Worm (Caenorhabditis elegans) whole organism, late embryonic: ENCODE measurements around the gene K01D12.1.

Source experiments
- C08G9.2 ChIP-seq: sonication (generic microtip); optimal IDR thresholded peaks from 2 replicates; lab custom pipeline; 2016; ENCODE audit warnings: mild to moderate bottlenecking, missing genetic modification characterization, moderate library complexity, missing compliant biosample characterization
- F13H6.1 ChIP-seq: sonication (generic microtip); optimal IDR thresholded peaks from 2 replicates; lab custom pipeline; 2016; ENCODE audit warnings: missing genetic modification characterization, missing compliant biosample characterization
- K02D7.2 ChIP-seq: sonication (generic microtip); optimal IDR thresholded peaks from 2 replicates; lab custom pipeline; 2017; ENCODE audit warnings: mild to moderate bottlenecking, missing genetic modification characterization, missing compliant biosample characterization
- K09A11.1 ChIP-seq: sonication (generic microtip); optimal IDR thresholded peaks from 2 replicates; lab custom pipeline; 2017; ENCODE audit warnings: antibody characterized with exemption, mild to moderate bottlenecking, missing genetic modification characterization, missing compliant biosample characterization; ENCODE audit not compliant: insufficient read depth
- ahr-1 ChIP-seq: sonication (generic microtip); optimal IDR thresholded peaks from 2 replicates; lab custom pipeline; 2016; ENCODE audit warnings: missing genetic modification characterization, missing compliant biosample characterization
- ceh-14 ChIP-seq: sonication (generic microtip); optimal IDR thresholded peaks from 2 replicates; lab custom pipeline; 2016; ENCODE audit warnings: missing genotype, missing genetic modification characterization, missing compliant biosample characterization
- ceh-18 ChIP-seq: sonication (generic microtip); optimal IDR thresholded peaks from 2 replicates; lab custom pipeline; 2016; ENCODE audit warnings: missing genetic modification characterization, missing compliant biosample characterization
- ceh-19 ChIP-seq: fragments of 200-800 bp; sonication (Bioruptor generic); optimal IDR thresholded peaks from 2 replicates; lab custom pipeline; 2018; ENCODE audit warnings: mild to moderate bottlenecking, missing genetic modification characterization, missing compliant biosample characterization
- ceh-2 ChIP-seq: sonication (generic microtip); optimal IDR thresholded peaks from 2 replicates; lab custom pipeline; 2016; ENCODE audit warnings: missing genotype, missing genetic modification characterization, missing compliant biosample characterization
- ceh-24 ChIP-seq: sonication (generic microtip); optimal IDR thresholded peaks from 2 replicates; lab custom pipeline; 2016; ENCODE audit warnings: mild to moderate bottlenecking, missing genetic modification characterization, missing compliant biosample characterization
- ceh-30 ChIP-seq: fragments of 150-350 bp; optimal IDR thresholded peaks from 2 replicates; lab custom pipeline; 2014; ENCODE audit warnings: missing biosample characterization, missing genetic modification characterization
- ceh-31 ChIP-seq: sonication (generic microtip); optimal IDR thresholded peaks from 2 replicates; lab custom pipeline; 2016; ENCODE audit warnings: missing genetic modification characterization, missing compliant biosample characterization
- ceh-34 ChIP-seq: sonication (generic microtip); optimal IDR thresholded peaks from 2 replicates; lab custom pipeline; 2016; ENCODE audit warnings: mild to moderate bottlenecking, missing genetic modification characterization, missing compliant biosample characterization
- ceh-48 ChIP-seq: sonication (generic microtip); optimal IDR thresholded peaks from 2 replicates; lab custom pipeline; 2016; ENCODE audit warnings: missing genetic modification characterization, inconsistent platforms, missing compliant biosample characterization
- ceh-6 ChIP-seq: fragments of 200-800 bp; sonication (Bioruptor generic); optimal IDR thresholded peaks from 2 replicates; lab custom pipeline; 2018; ENCODE audit warnings: mild to moderate bottlenecking, missing genetic modification characterization, missing compliant biosample characterization
- ceh-9 ChIP-seq: sonication (generic microtip); optimal IDR thresholded peaks from 2 replicates; lab custom pipeline; 2016; ENCODE audit warnings: mild to moderate bottlenecking, missing genetic modification characterization, inconsistent platforms, missing compliant biosample characterization
- che-1 ChIP-seq: sonication (generic microtip); optimal IDR thresholded peaks from 2 replicates; lab custom pipeline; 2016; ENCODE audit warnings: mild to moderate bottlenecking, missing genetic modification characterization, missing compliant biosample characterization
- dmd-4 ChIP-seq: sonication (generic microtip); optimal IDR thresholded peaks from 2 replicates; lab custom pipeline; 2016; ENCODE audit warnings: borderline replicate concordance, missing genetic modification characterization, missing compliant biosample characterization
- elt-4 ChIP-seq: sonication (generic microtip); optimal IDR thresholded peaks from 2 replicates; lab custom pipeline; 2016; ENCODE audit warnings: missing genetic modification characterization, missing compliant biosample characterization
- eyg-1 ChIP-seq: sonication (generic microtip); optimal IDR thresholded peaks from 2 replicates; lab custom pipeline; 2016; ENCODE audit warnings: missing genotype, missing genetic modification characterization, missing compliant biosample characterization
- fkh-10 ChIP-seq: fragments of 150-350 bp; optimal IDR thresholded peaks from 2 replicates; lab custom pipeline; 2014; ENCODE audit warnings: missing biosample characterization, missing genetic modification reagents, missing genetic modification characterization
- fkh-6 ChIP-seq: sonication (generic microtip); optimal IDR thresholded peaks from 2 replicates; lab custom pipeline; 2016; ENCODE audit warnings: missing genetic modification characterization, missing compliant biosample characterization
- hlh-13 ChIP-seq: fragments of 200-800 bp; sonication (Bioruptor generic); optimal IDR thresholded peaks from 2 replicates; lab custom pipeline; 2018; ENCODE audit warnings: mild to moderate bottlenecking, missing genetic modification characterization, missing compliant biosample characterization
- hlh-30 ChIP-seq: sonication (generic microtip); optimal IDR thresholded peaks from 2 replicates; lab custom pipeline; 2017; ENCODE audit warnings: antibody characterized with exemption, missing genetic modification characterization, missing compliant biosample characterization; ENCODE audit not compliant: insufficient read depth
- hlh-6 ChIP-seq: sonication (generic microtip); optimal IDR thresholded peaks from 2 replicates; lab custom pipeline; 2016; ENCODE audit warnings: missing genotype, missing genetic modification characterization, missing compliant biosample characterization
- lim-6 ChIP-seq: sonication (generic microtip); optimal IDR thresholded peaks from 2 replicates; lab custom pipeline; 2016; ENCODE audit warnings: missing genetic modification characterization, missing compliant biosample characterization
- npax-4 ChIP-seq: sonication (generic microtip); optimal IDR thresholded peaks from 2 replicates; lab custom pipeline; 2016; ENCODE audit warnings: missing genetic modification characterization, missing compliant biosample characterization
- pat-9 ChIP-seq: fragments of 200-800 bp; sonication (Bioruptor generic); optimal IDR thresholded peaks from 2 replicates; lab custom pipeline; 2018; ENCODE audit warnings: mild to moderate bottlenecking, missing genetic modification characterization, moderate library complexity, missing compliant biosample characterization
- pha-4 ChIP-seq: fragments of 150-350 bp; optimal IDR thresholded peaks from 2 replicates; lab custom pipeline; 2018; ENCODE audit warnings: missing biosample characterization, missing genetic modification reagents, missing genetic modification characterization
- pqm-1 ChIP-seq: sonication (generic microtip); optimal IDR thresholded peaks from 2 replicates; lab custom pipeline; 2016; ENCODE audit warnings: missing genetic modification characterization, missing compliant biosample characterization
- ref-2 ChIP-seq: sonication (generic microtip); optimal IDR thresholded peaks from 2 replicates; lab custom pipeline; 2016; ENCODE audit warnings: missing genetic modification characterization, missing compliant biosample characterization
- rnt-1 ChIP-seq: sonication (generic microtip); optimal IDR thresholded peaks from 2 replicates; lab custom pipeline; 2016; ENCODE audit warnings: missing genetic modification characterization, missing compliant biosample characterization
- tbx-2 ChIP-seq: sonication (generic microtip); optimal IDR thresholded peaks from 2 replicates; lab custom pipeline; 2016; ENCODE audit warnings: missing genetic modification characterization, missing compliant biosample characterization
- ttx-3 ChIP-seq: sonication (generic microtip); optimal IDR thresholded peaks from 2 replicates; lab custom pipeline; 2016; ENCODE audit warnings: missing genetic modification reagents, missing genetic modification characterization, missing compliant biosample characterization
- unc-55 ChIP-seq: sonication (generic microtip); optimal IDR thresholded peaks from 2 replicates; lab custom pipeline; 2017; ENCODE audit warnings: missing biosample characterization, missing genetic modification reagents, missing genetic modification characterization
- unc-86 ChIP-seq: sonication (generic microtip); optimal IDR thresholded peaks from 2 replicates; lab custom pipeline; 2016; ENCODE audit warnings: missing genetic modification characterization, missing compliant biosample characterization
- zip-5 ChIP-seq: sonication (generic microtip); optimal IDR thresholded peaks from 2 replicates; lab custom pipeline; 2016; ENCODE audit warnings: missing genetic modification characterization, missing compliant biosample characterization
- ztf-16 ChIP-seq: sonication (generic microtip); optimal IDR thresholded peaks from 2 replicates; lab custom pipeline; 2017; ENCODE audit warnings: missing genetic modification characterization, missing compliant biosample characterization

Gene K01D12.1

DNA sequence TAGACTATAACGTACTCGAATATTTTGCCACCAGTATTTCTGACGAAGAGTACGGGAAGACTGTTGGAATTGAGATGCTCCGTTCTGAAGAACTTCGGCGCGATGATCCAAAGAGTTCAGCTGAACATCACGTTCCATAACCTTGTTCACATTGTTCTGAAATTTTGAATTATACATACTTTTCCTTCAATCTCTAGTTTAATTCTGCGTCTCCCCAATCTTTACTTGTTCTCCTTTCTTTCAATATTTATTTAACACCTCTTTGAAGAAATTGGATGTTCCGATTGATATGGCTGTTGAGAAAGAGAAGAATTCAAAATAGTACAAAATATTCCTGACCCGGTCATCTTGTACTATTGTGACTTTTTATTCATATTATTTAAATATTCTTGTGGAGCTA is 32.5 kb upstream of the K01D12.1 start, which contains the start of gene F23H12.3:
Gene F23H12.3 (plus strand): TSS at position 301 of the 400 bp plus-strand sequence.
- TF ChIP-seq dmd-4, result no peak
- no peak for TF ChIP-seq che-1
- TF ChIP-seq fkh-6, result no peak
- no peak for TF ChIP-seq K02D7.2 (tag; lab: Kevin White, UChicago)
- TF ChIP-seq pha-4, result no peak
- TF ChIP-seq hlh-30 (tag; lab: Kevin White, UChicago), result no peak
- no peak for TF ChIP-seq ceh-31
- no peak for TF ChIP-seq K09A11.1 (tag; lab: Kevin White, UChicago)
- no peak for TF ChIP-seq C08G9.2
- no peak for TF ChIP-seq ceh-24 (tag; lab: Kevin White, UChicago)
- no peak for TF ChIP-seq ceh-30
- no peak for TF ChIP-seq fkh-10
- TF ChIP-seq ceh-6 (GFP tag; lab: Kevin White, UChicago), result no peak
- no peak for TF ChIP-seq ceh-14
- no peak for TF ChIP-seq unc-86 (tag; lab: Kevin White, UChicago)
- TF ChIP-seq pat-9 (tag; lab: Kevin White, UChicago), result no peak
- no peak for TF ChIP-seq lim-6 (tag; lab: Kevin White, UChicago)

DNA sequence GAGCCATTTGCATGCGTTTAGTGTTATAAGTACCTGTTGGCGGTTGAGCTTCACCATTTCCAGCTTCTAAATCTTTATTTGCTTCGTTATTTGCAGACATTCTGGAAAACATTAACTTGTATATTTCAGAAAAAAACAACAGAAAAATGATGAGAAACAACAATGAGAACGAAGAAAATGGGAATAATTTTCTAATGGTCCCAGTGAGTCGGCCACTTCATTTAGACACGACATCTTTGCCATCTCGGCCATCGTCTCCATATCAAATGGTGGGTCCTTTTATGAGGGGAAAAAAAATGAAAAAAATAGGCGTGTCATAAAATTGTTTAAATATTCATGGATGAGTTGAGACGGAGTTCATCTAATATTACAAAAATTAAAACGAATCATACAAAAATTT is 31.5 kb upstream of the K01D12.1 start, which contains the start of gene snb-2:
Gene snb-2 (minus strand): TSS at position 101 of the 400 bp plus-strand sequence.
- no peak for TF ChIP-seq ttx-3 (tag; lab: Kevin White, UChicago)
- no peak for TF ChIP-seq F13H6.1 (tag; lab: Kevin White, UChicago)
- TF ChIP-seq ceh-18 (tag; lab: Kevin White, UChicago), result no peak
- no peak for TF ChIP-seq pqm-1
- no peak for TF ChIP-seq ceh-9 (tag; lab: Kevin White, UChicago)
- TF ChIP-seq eyg-1 (tag; lab: Kevin White, UChicago), result no peak
- no peak for TF ChIP-seq ceh-14
- TF ChIP-seq ceh-31, result no peak
- TF ChIP-seq dmd-4, result no peak
- no peak for TF ChIP-seq fkh-6
- no peak for TF ChIP-seq unc-86 (tag; lab: Kevin White, UChicago)
- TF ChIP-seq npax-4, result no peak
- no peak for TF ChIP-seq K02D7.2 (tag; lab: Kevin White, UChicago)
- TF ChIP-seq pha-4, result no peak

DNA sequence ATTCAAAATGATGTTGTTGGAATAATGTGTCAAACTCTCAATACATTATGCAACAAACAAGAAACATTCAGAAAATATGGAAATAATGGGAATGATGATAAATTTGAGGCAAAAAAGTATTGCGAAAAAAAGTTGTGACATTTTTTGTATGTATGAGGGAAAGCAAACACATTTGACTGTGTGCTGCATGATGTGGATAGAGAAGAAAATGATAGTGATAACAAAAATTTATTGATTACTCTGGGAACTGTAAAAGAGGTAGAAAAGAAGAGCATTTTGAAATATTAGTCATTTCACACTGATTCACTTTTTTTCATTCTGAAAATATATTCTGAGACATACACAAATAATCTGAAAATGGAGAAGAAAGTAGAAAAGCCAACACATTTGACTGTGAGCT is 29.5 kb upstream of the K01D12.1 start:
- TF ChIP-seq rnt-1 (tag; lab: Kevin White, UChicago) (no peak), ceh-31 (no peak), ceh-48 (tag; lab: Kevin White, UChicago) (no peak), ref-2 (no peak), elt-4 (tag; lab: Kevin White, UChicago) (no peak), ceh-34 (tag; lab: Kevin White, UChicago) (no peak), ztf-16 (tag; lab: Kevin White, UChicago) (no peak), unc-55 (no peak), zip-5 (tag; lab: Kevin White, UChicago) (no peak), tbx-2 (tag; lab: Kevin White, UChicago) (no peak), hlh-13 (GFP tag; lab: Kevin White, UChicago) (no peak)

DNA sequence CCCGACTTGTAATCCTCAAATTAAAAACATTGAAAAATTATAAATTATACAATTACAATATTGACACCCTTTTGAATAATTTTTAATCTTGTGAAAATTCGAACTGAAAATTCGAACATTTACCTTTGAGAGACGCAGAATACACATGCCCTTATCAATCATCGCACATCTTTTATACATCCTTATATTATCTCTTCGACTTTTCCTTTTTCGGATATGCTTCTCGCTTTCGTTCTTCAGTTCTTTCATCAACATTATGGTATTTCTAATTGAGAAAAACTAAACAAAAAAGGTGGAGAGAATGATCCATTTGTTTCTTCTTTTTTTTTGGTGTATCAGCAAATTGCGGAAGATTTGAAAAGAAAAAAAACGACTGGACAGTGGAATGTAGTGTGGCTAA is 28.0 kb upstream of the K01D12.1 start:
- no peak for TF ChIP-seq ceh-18 (tag; lab: Kevin White, UChicago)
- no peak for TF ChIP-seq ceh-19 (GFP tag; lab: Kevin White, UChicago)

DNA sequence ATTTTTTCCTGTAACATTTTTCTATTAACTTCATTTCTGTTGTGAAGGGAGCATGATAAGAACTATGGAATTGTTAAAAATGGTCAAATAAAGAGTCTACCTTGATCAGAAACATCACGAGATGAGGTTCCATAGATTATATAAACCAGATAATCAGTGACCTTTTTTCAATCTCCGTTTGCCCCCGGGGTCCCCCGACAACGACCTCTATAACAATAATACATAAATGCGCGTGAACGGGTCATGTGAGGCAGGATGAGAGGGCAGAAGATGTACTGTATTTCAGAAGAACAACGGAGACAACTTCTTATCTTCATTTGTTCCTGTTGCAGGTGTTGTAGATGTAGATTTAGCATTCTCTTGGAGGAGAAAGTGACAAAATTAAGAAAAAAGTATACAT is 25.5 kb upstream of the K01D12.1 start:
- TF ChIP-seq ceh-19 (GFP tag; lab: Kevin White, UChicago) (no peak), hlh-6 (tag; lab: Kevin White, UChicago) (no peak), ceh-6 (GFP tag; lab: Kevin White, UChicago) (no peak), ceh-2 (tag; lab: Kevin White, UChicago) (no peak), ahr-1 (no peak)
